Worm (Caenorhabditis elegans): ENCODE measurements around the gene ptr-25.

DNA sequence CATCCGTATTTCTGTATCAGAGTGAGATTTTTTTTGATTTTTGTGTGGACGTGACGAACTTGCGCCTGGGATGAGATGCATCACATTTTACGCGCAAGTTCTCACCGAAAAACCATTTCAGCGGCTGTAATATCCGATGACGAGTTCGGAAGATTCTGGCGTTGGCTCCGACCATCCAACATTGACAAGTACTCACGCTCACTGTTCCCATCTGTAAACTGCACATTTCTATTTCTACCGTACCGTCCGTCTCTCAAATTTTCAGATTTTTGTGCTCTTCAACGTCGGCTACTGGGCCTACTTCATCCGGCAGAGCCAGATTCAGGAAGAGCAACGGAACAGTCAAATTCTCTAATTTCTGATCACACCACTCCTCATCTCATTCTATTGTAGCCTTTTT is 39.5 kb downstream of the ptr-25 start:
- TF ChIP-seq dao-5 (tag; optimal IDR thresholded peaks at IDR 0.05) (no peak), W03F9.2 (tag; optimal IDR thresholded peaks at IDR 0.05) (no peak)

All from whole organism, L4/young adult.